Fruit fly (Drosophila melanogaster) whole organism, adult: ENCODE results near the gene CG8064.

Source experiments
- CG14711 ChIP-seq: fragments of 200-800 bp; sonication (Bioruptor generic); optimal IDR thresholded peaks from 2 replicates; lab custom pipeline; 2018; ENCODE audit warnings: missing biosample characterization, mild to moderate bottlenecking, missing genetic modification characterization, moderate library complexity
- CG1620 ChIP-seq: fragments of 200-800 bp; sonication (Bioruptor generic); optimal IDR thresholded peaks from 2 replicates; lab custom pipeline; 2016; ENCODE audit warnings: missing biosample characterization, missing genetic modification characterization
- Hr96 ChIP-seq: fragments of 200-800 bp; sonication (Bioruptor generic); optimal IDR thresholded peaks from 2 replicates; lab custom pipeline; 2016; ENCODE audit warnings: missing biosample characterization, missing genetic modification characterization
- cic ChIP-seq: fragments of 200-800 bp; sonication (Bioruptor generic); optimal IDR thresholded peaks from 2 replicates; lab custom pipeline; 2017; ENCODE audit warnings: missing biosample characterization, mild to moderate bottlenecking, missing genetic modification characterization, moderate library complexity
- pad ChIP-seq: fragments of 200-800 bp; sonication (Bioruptor generic); optimal IDR thresholded peaks from 3 replicates; lab custom pipeline; 2017; ENCODE audit warnings: missing biosample characterization, missing genetic modification characterization, mild to moderate bottlenecking, moderate library complexity, missing genetic modification reagents
- toe ChIP-seq: fragments of 200-800 bp; sonication (Bioruptor generic); optimal IDR thresholded peaks from 2 replicates; lab custom pipeline; 2016; ENCODE audit warnings: missing biosample characterization, missing genetic modification characterization

dm6 chr3R:18294488-18294887 is 11.0 kb downstream of the CG8064 start:
- no peak for TF ChIP-seq CG1620 (GFP tag; lab: Kevin White, UChicago)
- TF ChIP-seq cic (GFP tag; lab: Kevin White, UChicago): no peak
- TF ChIP-seq Hr96: no peak
- no peak for TF ChIP-seq CG14711 (tag; lab: Kevin White, UChicago)
- no peak for TF ChIP-seq pad (GFP tag; lab: Kevin White, UChicago)
- TF ChIP-seq toe (GFP tag; lab: Kevin White, UChicago): no peak
